Worm (Caenorhabditis elegans) whole organism, early embryonic: ENCODE results near the gene immt-2.

Experiments
- hmg-4 ChIP-seq: fragments of 200-800 bp; sonication (Bioruptor generic); optimal IDR thresholded peaks from 2 replicates; lab custom pipeline; 2018; ENCODE audit warnings: mild to moderate bottlenecking, missing genetic modification characterization, missing compliant biosample characterization
- hnd-1 ChIP-seq: sonication (generic microtip); optimal IDR thresholded peaks from 2 replicates; lab custom pipeline; 2016; ENCODE audit warnings: missing genetic modification characterization, missing compliant biosample characterization
- tbx-11 ChIP-seq: fragments of 200-800 bp; sonication (Bioruptor generic); IDR thresholded peaks from 2 replicates; pipeline ENCODE4 v1.3.6; 2022; ENCODE audit warnings: missing genetic modification characterization, missing compliant biosample characterization
- tbx-37 ChIP-seq: fragments of 200-800 bp; sonication (Bioruptor generic); conservative IDR thresholded peaks from 2 replicates; pipeline ENCODE4 v1.3.6; 2022; ENCODE audit warnings: missing genetic modification reagents, missing genetic modification characterization, missing compliant biosample characterization
- tra-4 ChIP-seq: sonication (generic microtip); optimal IDR thresholded peaks from 2 replicates; lab custom pipeline; 2017; ENCODE audit warnings: missing genetic modification characterization, missing compliant biosample characterization

DNA sequence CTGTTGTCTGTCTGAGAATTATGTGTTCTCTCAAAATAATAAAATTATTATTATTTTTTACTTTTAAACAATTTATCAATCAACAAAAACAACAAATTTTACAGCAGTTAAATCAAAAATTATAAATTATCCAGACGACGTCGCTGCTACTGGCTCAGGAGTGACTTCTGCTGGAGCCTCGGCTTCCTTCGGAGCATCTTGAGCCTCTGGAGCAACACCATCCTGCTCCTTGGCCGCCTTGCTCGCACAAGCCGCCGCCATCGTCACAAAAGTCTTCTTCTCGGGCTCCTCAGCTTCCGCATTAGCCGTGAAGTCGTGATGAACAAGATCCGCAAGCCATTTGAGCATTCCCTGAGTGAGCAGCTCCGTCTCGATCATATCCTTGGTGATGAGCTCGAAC lies 3.6 kb downstream of the immt-2 start:
- TF ChIP-seq tbx-37 (GFP tag; lab: Robert Waterston, UW) (no peak), tbx-11 (GFP tag; lab: Robert Waterston, UW) (no peak), hnd-1 (no peak), tra-4 (tag; lab: Kevin White, UChicago) (no peak), hmg-4 (GFP tag; lab: Kevin White, UChicago) (no peak)
